Worm (Caenorhabditis elegans) whole organism, L4/young adult: ENCODE measurements around the gene F45D3.1.
A peak's percentile ranks its signal among the peaks of the same experiment; 100 is the strongest.

ENCODE experiments used
- W03F9.2 ChIP-seq: fragments of 150-350 bp; optimal IDR thresholded peaks from 2 replicates; lab custom pipeline; 2014; ENCODE audit warnings: missing biosample characterization, missing genetic modification characterization
- dao-5 ChIP-seq: sonication (generic microtip); optimal IDR thresholded peaks from 2 replicates; lab custom pipeline; 2016; ENCODE audit warnings: missing genotype, missing genetic modification characterization, moderate library complexity, missing compliant biosample characterization
- him-1 ChIP-seq: sonication (generic microtip); optimal IDR thresholded peaks from 2 replicates; lab custom pipeline; 2016; ENCODE audit warnings: missing genotype, missing genetic modification reagents, missing genetic modification characterization, missing compliant biosample characterization

Gene F45D3.1

DNA sequence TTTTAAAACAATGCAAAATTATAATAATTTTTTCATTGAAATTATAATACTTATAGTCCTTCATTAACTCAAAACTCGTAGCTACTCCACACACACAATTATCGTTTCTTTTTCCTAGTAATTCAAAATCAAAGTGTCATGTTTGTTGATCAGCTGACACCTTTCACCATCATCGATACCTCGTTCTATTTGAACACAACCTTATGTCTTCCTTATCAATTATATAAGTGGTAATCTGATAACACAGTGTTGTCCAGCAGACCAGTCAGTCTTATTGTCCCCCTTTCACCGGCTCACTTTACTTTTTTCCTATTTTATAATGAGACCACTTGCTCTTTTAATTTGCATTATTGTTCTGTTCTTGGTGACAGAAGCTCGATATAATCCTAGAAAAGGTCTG is 14.1 kb upstream of the F45D3.1 start, which contains the start of the genes T28H10.2 and lgmn-1:
TSS of gene T28H10.2 (minus strand) at position 177 of the 400 bp plus-strand sequence.
TSS of gene lgmn-1 (plus strand) at position 284 of the 400 bp plus-strand sequence.
- TF ChIP-seq him-1: no peak
- TF ChIP-seq W03F9.2 (tag; lab: Kevin White, UChicago): no peak
- no peak for TF ChIP-seq dao-5 (tag; lab: Kevin White, UChicago)

- TF ChIP-seq W03F9.2 (tag; lab: Kevin White, UChicago) (no peak), dao-5 (tag; lab: Kevin White, UChicago) (no peak), him-1 (no peak)
Observed at ce11 chrV:12513900-12514299, 13.0 kb upstream of the F45D3.1 start.

DNA sequence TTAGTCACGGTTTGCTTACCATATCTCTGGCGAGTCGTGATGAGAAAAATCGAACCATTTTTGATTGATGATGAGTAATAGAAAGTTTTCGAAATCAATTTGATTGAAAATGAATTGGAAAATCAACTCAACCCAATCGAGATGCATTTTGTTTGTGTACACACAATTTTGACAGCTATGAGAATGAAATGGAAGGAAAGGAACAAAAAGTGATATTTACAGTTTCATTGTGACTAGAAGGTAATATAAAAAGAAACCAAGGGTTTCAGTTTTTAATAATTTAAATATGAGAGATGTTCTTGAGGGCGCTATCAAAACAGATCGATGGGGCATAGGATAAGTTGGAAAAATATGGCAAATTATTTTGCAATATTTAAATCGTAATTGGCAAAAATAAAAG is 9.7 kb upstream of the F45D3.1 start, which contains the start of gene cal-1:
TSS of gene cal-1 (minus strand) at position 101 of the 400 bp plus-strand sequence.
- no peak for TF ChIP-seq him-1
- no peak for TF ChIP-seq W03F9.2 (tag; lab: Kevin White, UChicago)
- TF ChIP-seq dao-5 (tag; lab: Kevin White, UChicago): no peak

- TF ChIP-seq him-1: no peak
- TF ChIP-seq W03F9.2 (tag; lab: Kevin White, UChicago): no peak
- no peak for TF ChIP-seq dao-5 (tag; lab: Kevin White, UChicago)
Observed at ce11 chrV:12517757-12518156, 9.1 kb upstream of the F45D3.1 start.

DNA sequence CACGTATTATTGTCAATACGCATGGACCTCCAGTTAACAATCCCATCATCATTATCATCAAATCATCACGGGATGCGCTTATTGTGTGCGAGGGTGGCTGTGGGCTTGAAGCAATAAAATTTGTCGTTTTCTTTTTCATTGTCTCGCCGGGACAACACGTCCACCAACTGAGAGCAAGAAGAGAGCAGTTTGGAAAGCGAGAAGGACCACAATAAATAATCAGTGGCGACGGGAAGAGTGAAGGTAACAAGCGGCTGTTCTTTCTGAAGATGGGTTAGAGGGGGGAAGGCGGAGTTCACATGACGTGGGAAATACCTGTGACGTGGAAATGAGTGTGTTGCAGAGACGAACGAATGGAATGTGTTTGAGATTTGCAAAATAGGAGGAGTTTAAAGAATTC is 8.1 kb upstream of the F45D3.1 start:
- TF ChIP-seq W03F9.2 (tag; lab: Kevin White, UChicago): no peak
- no peak for TF ChIP-seq him-1
- no peak for TF ChIP-seq dao-5 (tag; lab: Kevin White, UChicago)

DNA sequence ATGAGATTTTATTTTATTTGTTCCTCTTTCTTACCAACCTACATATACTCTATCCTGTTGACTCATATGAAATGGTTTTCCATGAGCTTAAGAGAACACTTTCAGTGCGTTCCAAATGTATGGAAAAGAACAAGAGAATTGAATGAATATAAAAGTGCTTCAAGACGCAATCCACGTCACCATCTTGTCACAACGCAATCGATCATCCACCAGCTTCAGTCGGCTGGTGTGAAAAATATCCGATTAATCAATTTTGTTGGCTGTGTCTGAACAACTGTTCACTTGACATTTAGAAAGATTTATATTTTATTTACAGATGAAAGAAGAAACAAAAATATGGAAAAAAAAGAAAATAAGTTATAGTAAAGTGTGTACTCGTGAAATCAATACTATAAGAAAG is 3.5 kb upstream of the F45D3.1 start:
- TF ChIP-seq him-1 (no peak), W03F9.2 (tag; lab: Kevin White, UChicago) (no peak), dao-5 (tag; lab: Kevin White, UChicago) (no peak)

DNA sequence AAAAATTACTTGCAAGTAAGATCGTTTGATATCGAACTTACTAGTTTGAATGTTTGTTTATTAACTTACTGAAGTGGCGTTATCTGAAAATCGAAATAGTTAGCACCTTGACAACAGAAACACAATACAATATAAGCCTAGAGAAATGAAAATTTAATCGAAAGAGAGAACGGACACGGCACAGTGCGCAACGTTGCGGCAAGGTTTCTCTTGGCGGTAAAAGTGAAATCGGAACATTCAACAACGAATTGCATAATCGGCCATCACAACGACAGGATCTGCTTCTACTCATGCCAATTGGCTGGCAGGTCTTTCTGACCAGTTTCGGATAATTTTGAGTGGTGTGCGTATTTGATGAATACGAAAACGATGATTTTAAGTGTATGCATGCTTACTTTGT is 1.3 kb upstream of the F45D3.1 start, which contains the start of gene dyf-4:
TSS of gene dyf-4 (minus strand) at position 213 of the 400 bp plus-strand sequence.
- TF ChIP-seq dao-5 (tag; lab: Kevin White, UChicago) (no peak), him-1 (no peak), W03F9.2 (tag; lab: Kevin White, UChicago) (no peak)

DNA sequence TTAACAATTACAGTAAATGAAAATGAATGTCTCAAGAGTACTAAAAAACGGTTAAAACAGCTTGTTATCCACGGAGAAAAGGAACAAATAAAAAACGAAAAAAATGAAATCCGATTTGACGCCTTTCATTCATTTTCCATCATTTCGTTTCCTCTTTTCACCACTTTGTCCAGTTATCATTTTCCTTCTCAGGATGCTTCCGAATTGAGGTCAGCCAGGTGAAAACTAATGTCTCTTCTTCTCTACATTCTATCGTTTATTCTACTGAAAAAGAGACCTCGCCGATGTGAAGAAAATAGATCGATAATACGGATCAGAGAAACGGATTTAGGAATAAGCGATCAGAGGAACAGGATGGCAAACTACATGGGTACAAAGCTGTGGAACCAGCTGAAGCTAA is 734 bp upstream of the F45D3.1 start:
- TF ChIP-seq him-1 (no peak), W03F9.2 (tag; lab: Kevin White, UChicago) (no peak), dao-5 (tag; lab: Kevin White, UChicago) (no peak)

DNA sequence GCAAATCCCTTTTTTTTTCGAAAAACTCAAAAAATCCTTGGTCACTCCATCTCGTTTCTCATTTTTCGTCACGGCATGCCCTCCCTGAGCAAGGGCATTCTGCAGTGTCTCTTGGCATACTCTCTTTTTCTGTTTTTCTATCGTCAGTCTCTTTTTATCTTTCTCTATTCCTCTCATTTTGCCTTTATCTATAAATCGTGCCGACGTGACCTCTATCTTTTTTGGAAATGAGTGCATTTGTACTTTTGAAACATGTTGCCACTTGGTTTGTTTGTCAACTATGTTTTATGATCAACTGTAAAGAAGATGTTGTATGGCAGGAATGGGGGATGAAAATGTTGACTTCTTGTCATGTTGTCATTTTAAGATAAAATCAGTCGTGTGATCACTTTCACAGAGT is 2.1 kb downstream of the F45D3.1 start:
- TF ChIP-seq W03F9.2 (tag; lab: Kevin White, UChicago): no peak
- TF ChIP-seq him-1: peak; percentile 31

DNA sequence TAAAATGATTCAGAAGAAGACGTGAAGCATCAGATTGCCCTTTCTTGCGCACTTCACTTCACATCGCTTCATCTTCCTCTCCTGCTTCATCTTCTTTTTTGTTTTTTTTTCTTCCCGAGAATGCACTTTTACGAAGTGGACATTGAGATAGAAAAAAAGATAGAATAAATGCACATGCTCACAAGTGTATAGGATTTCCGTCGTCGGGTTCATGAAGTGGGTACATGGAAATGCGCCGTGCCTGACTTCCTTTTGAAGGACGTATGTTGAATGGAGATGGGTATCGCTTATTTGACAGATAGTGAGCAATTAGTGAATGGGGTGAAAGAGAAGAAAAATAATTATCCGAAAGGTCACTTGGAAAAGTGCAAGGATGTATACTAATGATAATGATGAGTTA is 3.3 kb downstream of the F45D3.1 start:
- TF ChIP-seq him-1 (no peak), dao-5 (tag; lab: Kevin White, UChicago) (no peak)

ce11 chrV:12531084-12531483 is 4.2 kb downstream of the F45D3.1 start:
- TF ChIP-seq W03F9.2 (tag; lab: Kevin White, UChicago) (no peak), him-1 (no peak), dao-5 (tag; lab: Kevin White, UChicago) (no peak)

DNA sequence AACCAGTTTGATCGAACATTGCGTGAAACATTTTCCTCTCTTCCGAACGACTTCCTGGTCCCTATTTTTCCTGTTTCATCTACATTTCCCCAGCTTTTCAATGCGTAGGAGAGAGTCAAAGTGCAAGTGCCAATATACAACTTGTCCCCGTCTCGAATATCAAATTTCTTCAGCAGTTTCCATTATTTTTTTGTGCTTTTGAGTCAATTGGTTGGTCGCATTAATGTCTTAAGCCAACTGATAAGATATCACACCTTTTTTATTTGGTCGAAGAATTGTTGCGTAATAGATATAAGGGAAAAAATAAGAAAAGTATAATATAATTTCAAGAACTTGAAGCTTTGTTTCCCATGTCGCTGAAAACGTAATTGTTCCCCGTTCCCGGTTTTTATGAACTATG is 5.5 kb downstream of the F45D3.1 start:
- TF ChIP-seq W03F9.2 (tag; lab: Kevin White, UChicago) (no peak), him-1 (no peak), dao-5 (tag; lab: Kevin White, UChicago) (no peak)

ce11 chrV:12533635-12534150 is 6.8 kb downstream of the F45D3.1 start:
- TF ChIP-seq W03F9.2 (tag; lab: Kevin White, UChicago) (no peak), dao-5 (tag; lab: Kevin White, UChicago) (no peak), him-1 (no peak)

DNA sequence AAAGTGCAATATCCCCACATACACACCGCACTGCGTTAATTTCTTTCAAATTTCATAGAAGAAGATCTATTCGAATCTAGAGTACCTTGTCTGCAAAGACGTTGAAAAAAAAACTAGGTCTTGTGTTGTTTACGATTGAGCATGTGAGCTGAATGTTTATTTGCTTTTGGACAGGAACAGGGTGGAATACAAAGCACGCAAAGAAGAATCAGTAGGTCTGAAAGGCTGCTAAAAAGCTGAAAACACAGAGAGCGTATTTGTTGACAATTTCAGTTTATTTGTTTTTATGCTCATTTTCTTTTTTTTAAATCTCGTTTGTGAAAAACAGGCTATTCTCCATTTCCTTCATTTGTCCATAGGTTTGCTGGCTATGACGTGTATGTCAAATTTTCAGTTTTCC is 8.1 kb downstream of the F45D3.1 start:
- TF ChIP-seq dao-5 (tag; lab: Kevin White, UChicago) (no peak), W03F9.2 (tag; lab: Kevin White, UChicago) (no peak), him-1 (no peak)

DNA sequence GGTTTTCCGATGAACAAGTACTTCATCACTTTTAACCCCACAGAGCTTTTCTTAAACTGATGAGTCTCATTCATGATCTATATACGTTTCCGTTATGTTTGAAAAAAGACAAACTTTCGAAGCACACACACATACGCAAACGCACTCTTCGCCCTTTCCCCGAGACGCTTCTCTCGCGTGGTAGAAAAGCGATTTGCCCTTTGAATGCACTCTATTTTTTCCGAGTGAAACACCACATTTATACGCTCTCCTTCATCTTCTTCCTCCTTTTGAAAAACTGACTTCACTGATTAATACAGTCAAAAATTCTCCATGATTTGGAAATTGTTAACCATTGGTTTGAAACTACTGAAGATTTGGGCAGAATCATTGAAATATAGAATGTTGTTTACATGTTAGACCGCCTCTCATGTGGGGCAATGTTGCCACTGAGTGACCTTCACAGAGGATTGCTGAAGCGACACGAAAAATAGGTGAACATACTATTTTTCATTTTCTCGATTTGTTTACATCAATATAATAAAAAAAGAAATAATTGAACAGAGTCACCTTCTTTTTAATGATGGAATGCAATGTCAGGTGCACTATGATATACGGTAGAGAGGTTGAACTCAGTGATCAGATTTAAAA is 9.7 kb downstream of the F45D3.1 start:
- TF ChIP-seq him-1: no peak
- no peak for TF ChIP-seq dao-5 (tag; lab: Kevin White, UChicago)
- no peak for TF ChIP-seq W03F9.2 (tag; lab: Kevin White, UChicago)
